Fruit fly (Drosophila melanogaster) whole organism, wandering third instar larva: ENCODE measurements around the gene d-cup.
A peak's percentile ranks its signal among the peaks of the same experiment; 100 is the strongest.

Experiments
- Abd-B ChIP-seq: fragments of >200 bp; optimal IDR thresholded peaks from 2 replicates; lab custom pipeline; 2017; ENCODE audit warnings: missing biosample characterization, missing genetic modification characterization
- CG9705 ChIP-seq: fragments of 200-800 bp; sonication (Bioruptor generic); optimal IDR thresholded peaks from 2 replicates; lab custom pipeline; 2018; ENCODE audit warnings: missing biosample characterization, mild to moderate bottlenecking, missing genetic modification characterization
- CrebA ChIP-seq: fragments of 200-800 bp; sonication (Bioruptor generic); optimal IDR thresholded peaks from 2 replicates; lab custom pipeline; 2016; ENCODE audit warnings: missing biosample characterization, mild to moderate bottlenecking, missing genetic modification characterization, borderline replicate concordance
- Dif ChIP-seq: fragments of 200-275, 200-300 bp; sonication (Bioruptor generic); optimal IDR thresholded peaks from 2 replicates; lab custom pipeline; 2018; ENCODE audit warnings: missing biosample characterization, missing genetic modification characterization; ENCODE audit not compliant: partially characterized antibody
- GATAd ChIP-seq: sonication (Bioruptor generic); optimal IDR thresholded peaks from 2 replicates; lab custom pipeline; 2016; ENCODE audit warnings: missing biosample characterization, missing genetic modification characterization
- HLH106 ChIP-seq: fragments of 200-800 bp; optimal IDR thresholded peaks from 3 replicates; lab custom pipeline; 2019; ENCODE audit warnings: missing biosample characterization, mild to moderate bottlenecking, missing genetic modification characterization, moderate library complexity
- Hr83 ChIP-seq: fragments of 200-300 bp; sonication (Bioruptor generic); optimal IDR thresholded peaks from 2 replicates; lab custom pipeline; 2016; ENCODE audit warnings: missing biosample characterization, mild to moderate bottlenecking, missing genetic modification characterization, moderate library complexity; ENCODE audit not compliant: poor library complexity, severe bottlenecking
- Jra ChIP-seq: sonication (Bioruptor generic); optimal IDR thresholded peaks from 2 replicates; lab custom pipeline; 2016; ENCODE audit warnings: missing biosample characterization, missing genetic modification characterization
- Mio ChIP-seq: sonication (Bioruptor generic); optimal IDR thresholded peaks from 2 replicates; lab custom pipeline; 2016; ENCODE audit warnings: missing biosample characterization, missing genetic modification characterization
- Myc ChIP-seq: fragments of >200 bp; optimal IDR thresholded peaks from 2 replicates; lab custom pipeline; 2017
- N ChIP-seq: fragments of >200 bp; optimal IDR thresholded peaks from 2 replicates; lab custom pipeline; 2018; ENCODE audit warnings: missing biosample characterization, missing external identifiers, missing genetic modification characterization
- Rel ChIP-seq, 2 experiments: fragments of 200-800 bp; sonication (Bioruptor generic) in 1 of 2; optimal IDR thresholded peaks; 2 replicates in 1 of 2; 3 replicates in 1 of 2; lab custom pipeline; 2016 to 2019; ENCODE audit warnings: mild to moderate bottlenecking in 2 of 2, missing biosample characterization in 2 of 2, missing genetic modification characterization in 2 of 2, moderate library complexity in 1 of 2
- Sp1 ChIP-seq: fragments of 200-800 bp; sonication (Bioruptor generic); optimal IDR thresholded peaks from 3 replicates; lab custom pipeline; 2019; ENCODE audit warnings: missing biosample characterization, mild to moderate bottlenecking, missing genetic modification characterization, moderate library complexity
- br ChIP-seq: fragments of 200-800 bp; sonication (Bioruptor generic); optimal IDR thresholded peaks from 2 replicates; lab custom pipeline; 2016; ENCODE audit warnings: missing biosample characterization, missing genetic modification characterization
- brk ChIP-seq: fragments of 200-800 bp; sonication (Bioruptor generic); optimal IDR thresholded peaks from 2 replicates; lab custom pipeline; 2016; ENCODE audit warnings: missing biosample characterization, mild to moderate bottlenecking, missing genetic modification characterization
- dl ChIP-seq, 2 experiments: fragments of 175-275, 200-275 bp in 1 of 2; fragments of 200-275 bp in 1 of 2; sonication (Bioruptor generic); optimal IDR thresholded peaks; lab custom pipeline; 2018; ENCODE audit warnings: mild to moderate bottlenecking in 2 of 2, missing biosample characterization in 2 of 2, missing genetic modification characterization in 2 of 2, moderate library complexity in 2 of 2; ENCODE audit not compliant: partially characterized antibody in 2 of 2, insufficient read depth in 1 of 2
- dmrt93B ChIP-seq: fragments of 200-800 bp; sonication (Bioruptor generic); optimal IDR thresholded peaks from 2 replicates; lab custom pipeline; 2018; ENCODE audit warnings: missing biosample characterization, mild to moderate bottlenecking, missing genetic modification characterization
- dsf ChIP-seq: sonication (Bioruptor generic); optimal IDR thresholded peaks from 2 replicates; lab custom pipeline; 2016; ENCODE audit warnings: missing biosample characterization, missing genetic modification characterization, borderline replicate concordance
- ey ChIP-seq: fragments of 200-800 bp; sonication (Bioruptor generic); optimal IDR thresholded peaks from 2 replicates; lab custom pipeline; 2016; ENCODE audit warnings: missing biosample characterization, missing genetic modification characterization
- foxo ChIP-seq, 2 experiments: fragments of 200-800 bp; sonication (Bioruptor generic); optimal IDR thresholded peaks; 2 replicates in 1 of 2; 3 replicates in 1 of 2; lab custom pipeline; 2016 to 2017; ENCODE audit warnings: missing biosample characterization in 2 of 2, missing genetic modification characterization in 2 of 2
- h ChIP-seq: fragments of 200-800 bp; sonication (Bioruptor generic); optimal IDR thresholded peaks from 3 replicates; lab custom pipeline; 2016; ENCODE audit warnings: missing biosample characterization, mild to moderate bottlenecking, missing genetic modification characterization
- jim ChIP-seq: fragments of 175-275, 200-325 bp; sonication (Bioruptor generic); optimal IDR thresholded peaks from 2 replicates; lab custom pipeline; 2016; ENCODE audit warnings: missing biosample characterization, mild to moderate bottlenecking, missing genetic modification characterization
- lola ChIP-seq: fragments of >200 bp; optimal IDR thresholded peaks from 2 replicates; lab custom pipeline; 2017; ENCODE audit warnings: missing biosample characterization, missing genetic modification characterization
- pan ChIP-seq: fragments of >200 bp; optimal IDR thresholded peaks from 2 replicates; lab custom pipeline; 2017
- psq ChIP-seq: fragments of 200-800 bp; sonication (Bioruptor generic); optimal IDR thresholded peaks from 3 replicates; lab custom pipeline; 2017; ENCODE audit warnings: missing biosample characterization, mild to moderate bottlenecking, missing genetic modification characterization, moderate library complexity
- rgr ChIP-seq: fragments of 200-800 bp; sonication (Bioruptor generic); optimal IDR thresholded peaks from 3 replicates; lab custom pipeline; 2016; ENCODE audit warnings: missing biosample characterization, mild to moderate bottlenecking, missing genetic modification characterization
- sage ChIP-seq: fragments of 200-800 bp; sonication (Bioruptor generic); optimal IDR thresholded peaks from 2 replicates; lab custom pipeline; 2016; ENCODE audit warnings: missing biosample characterization, mild to moderate bottlenecking, missing genetic modification characterization
- tai ChIP-seq: sonication (Bioruptor generic); optimal IDR thresholded peaks from 2 replicates; lab custom pipeline; 2016; ENCODE audit warnings: missing biosample characterization, missing genetic modification characterization
- usp ChIP-seq: fragments of >200 bp; optimal IDR thresholded peaks from 2 replicates; lab custom pipeline; 2017; ENCODE audit warnings: missing biosample characterization, missing genetic modification characterization
- woc ChIP-seq: sonication (Bioruptor generic); optimal IDR thresholded peaks from 2 replicates; lab custom pipeline; 2016; ENCODE audit warnings: missing biosample characterization, mild to moderate bottlenecking, missing genetic modification characterization

Gene d-cup

dm6 chr3R:12891656-12892055, at the start of gene d-cup:
TSS of gene d-cup (plus strand) at chr3R:12891956.
- TF ChIP-seq tai (GFP tag; lab: Kevin White, UChicago) (no peak), pan (lab: Kevin White, UChicago) (no peak), HLH106 (tag; lab: Kevin White, UChicago) (no peak), GATAd (GFP tag; lab: Kevin White, UChicago) (no peak), usp (GFP tag; lab: Kevin White, UChicago) (no peak), Hr83 (no peak), Myc (lab: Kevin White, UChicago) (no peak), Abd-B (no peak), ey (GFP tag; lab: Kevin White, UChicago) (no peak), Dif (GFP tag; lab: Kevin White, UChicago) (no peak), N (no peak)

- TF ChIP-seq lola (GFP tag; lab: Kevin White, UChicago) (no peak), GATAd (GFP tag; lab: Kevin White, UChicago) (no peak), brk (GFP tag; lab: Kevin White, UChicago) (no peak), N (no peak), ey (GFP tag; lab: Kevin White, UChicago) (no peak), Mio (GFP tag; lab: Kevin White, UChicago) (no peak), pan (lab: Kevin White, UChicago) (no peak)
Measured at dm6 chr3R:12848313-12848712, 43.4 kb upstream of the d-cup start, which contains the start of gene beat-Va. TSS of gene beat-Va (minus strand) at chr3R:12848419.

DNA sequence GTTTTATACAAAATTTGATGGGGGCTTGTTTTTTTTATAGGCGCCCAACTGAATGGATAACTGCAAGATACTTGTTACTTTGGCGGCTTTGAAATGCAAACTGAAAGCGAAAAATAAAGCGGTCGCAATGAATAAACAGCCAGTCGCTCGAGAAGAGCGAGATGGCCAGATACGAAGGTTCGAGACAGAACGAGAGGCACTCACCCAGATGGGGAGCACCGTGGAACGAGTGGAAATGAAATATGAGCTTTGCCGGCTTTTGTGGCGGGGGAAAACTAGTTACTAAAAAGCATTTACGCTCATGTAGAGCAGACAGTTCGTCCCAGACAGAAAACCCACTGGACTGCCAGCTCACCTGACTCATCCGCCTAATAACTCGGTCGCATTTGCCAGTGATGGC, 34.2 kb upstream of the d-cup start:
- TF ChIP-seq Rel (GFP tag; optimal IDR thresholded peaks at IDR 0.05; lab: Kevin White, UChicago) (no peak), Rel (tag; optimal IDR thresholded peaks at IDR 0.05; lab: Kevin White, UChicago) (peak; percentile 45), woc (no peak)

dm6 chr3R:12858079-12858478, 33.7 kb upstream of the d-cup start:
- no peak for TF ChIP-seq brk (GFP tag; lab: Kevin White, UChicago)
- TF ChIP-seq h (GFP tag; lab: Kevin White, UChicago), result no peak
- TF ChIP-seq woc, result no peak
- no peak for TF ChIP-seq dmrt93B
- no peak for TF ChIP-seq Hr83
- no peak for TF ChIP-seq usp (GFP tag; lab: Kevin White, UChicago)

DNA sequence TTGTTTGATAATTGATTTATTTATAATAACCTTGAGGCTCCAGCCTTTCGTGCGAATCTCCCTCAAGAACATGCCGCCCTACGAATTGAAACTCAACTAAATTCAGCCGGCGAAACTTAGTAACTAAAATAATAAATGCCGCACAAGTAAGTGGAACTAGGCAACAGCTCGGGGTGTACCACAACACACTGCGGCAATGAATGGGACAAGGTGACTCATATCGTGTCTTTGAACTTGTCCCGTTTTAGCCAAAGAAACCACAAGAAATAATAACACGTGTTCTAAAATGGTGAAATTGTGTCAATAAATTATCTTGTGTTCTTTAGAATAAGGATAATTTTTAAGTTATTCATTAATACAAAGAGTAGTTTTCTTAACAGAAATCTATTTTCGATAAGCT, 32.6 kb upstream of the d-cup start, which contains the start of gene CG10126:
Gene CG10126 (minus strand): TSS at position 101 of the 400 bp plus-strand sequence.
- no peak for TF ChIP-seq lola (GFP tag; lab: Kevin White, UChicago)
- no peak for TF ChIP-seq Myc (lab: Kevin White, UChicago)
- TF ChIP-seq jim (GFP tag; lab: Kevin White, UChicago), result no peak
- no peak for TF ChIP-seq foxo (GFP tag; optimal IDR thresholded peaks at IDR 0.05; lab: Kevin White, UChicago)
- TF ChIP-seq CrebA (GFP tag; lab: Kevin White, UChicago), result no peak
- TF ChIP-seq dsf (GFP tag; lab: Kevin White, UChicago), result no peak
- TF ChIP-seq Jra (GFP tag; lab: Kevin White, UChicago), result no peak

DNA sequence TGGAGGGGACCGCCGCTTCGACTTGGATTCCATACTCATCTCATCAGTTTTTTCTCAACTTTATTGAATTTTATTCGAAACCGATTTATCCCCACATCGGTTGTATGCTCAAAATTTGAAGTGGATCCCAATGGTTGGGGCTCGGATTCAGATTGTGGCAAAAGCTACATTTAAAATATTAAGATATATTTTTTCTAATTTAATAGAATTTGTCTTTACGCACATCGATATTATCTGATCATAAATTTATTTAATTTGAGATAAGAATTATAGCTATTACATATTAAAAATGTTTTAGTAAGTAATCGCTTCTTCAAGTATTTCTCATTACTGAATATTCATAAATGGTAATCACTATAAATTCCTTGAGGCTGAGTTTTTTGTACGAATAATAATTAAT, 19.4 kb downstream of the d-cup start, which contains the start of gene CG10909:
Gene CG10909 (minus strand): TSS at position 101 of the 400 bp plus-strand sequence.
- no peak for TF ChIP-seq usp (GFP tag; lab: Kevin White, UChicago)
- TF ChIP-seq HLH106 (tag; lab: Kevin White, UChicago), result no peak
- no peak for TF ChIP-seq Sp1 (GFP tag; lab: Kevin White, UChicago)
- no peak for TF ChIP-seq psq (GFP tag; lab: Kevin White, UChicago)
- TF ChIP-seq dl (GFP tag; optimal IDR thresholded peaks at IDR 0.05; lab: Kevin White, UChicago; ENCODE audit: insufficient read depth in 1 of 2, partially characterized antibody in 2 of 2), result no peak
- TF ChIP-seq tai (GFP tag; lab: Kevin White, UChicago), result no peak
- TF ChIP-seq sage, result no peak
- TF ChIP-seq CG9705 (GFP tag; lab: Kevin White, UChicago), result no peak
- TF ChIP-seq woc, result no peak
- TF ChIP-seq rgr (GFP tag; lab: Kevin White, UChicago), result no peak
- no peak for TF ChIP-seq dmrt93B
- TF ChIP-seq br, result no peak
- no peak for TF ChIP-seq lola (GFP tag; lab: Kevin White, UChicago)
- TF ChIP-seq dsf (GFP tag; lab: Kevin White, UChicago), result no peak
- no peak for TF ChIP-seq Mio (GFP tag; lab: Kevin White, UChicago)
- TF ChIP-seq GATAd (GFP tag; lab: Kevin White, UChicago), result no peak
- TF ChIP-seq, all 38 proteins: peak for 0
